Fruit fly (Drosophila melanogaster): Measurements from ENCODE around the gene YL-1.
A peak's percentile ranks its signal among the peaks of the same experiment; 100 is the strongest.

YL-1 gene

DNA sequence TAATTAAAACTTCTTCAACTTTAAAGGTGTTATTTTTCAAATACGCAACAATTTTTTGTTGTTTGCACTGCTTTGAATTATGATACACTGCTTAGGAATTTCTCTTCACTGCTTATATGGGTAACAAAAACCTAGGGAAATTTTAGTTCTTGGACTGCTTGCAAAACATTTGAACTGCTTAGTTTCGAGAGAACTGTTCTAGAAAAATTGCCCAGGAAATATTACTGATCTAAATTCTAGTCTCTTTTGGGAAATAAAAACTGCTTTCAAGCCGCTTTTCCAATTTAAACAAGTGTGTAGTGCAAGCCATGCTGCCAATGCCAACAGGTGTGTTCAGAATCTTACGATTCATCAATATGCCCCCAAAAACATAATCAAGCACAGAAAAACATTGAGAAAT is 5.8 kb upstream of the YL-1 start (continued):
- TF ChIP-seq caup (GFP tag; optimal IDR thresholded peaks at IDR 0.05; ENCODE audit: severe bottlenecking) (peak; percentile 23), tgo (GFP tag; IDR thresholded peaks at IDR 0.05) (no peak), Eip74EF (GFP tag; optimal IDR thresholded peaks at IDR 0.05) (peak in 1 of 2 experiments; percentile 92), eyg (GFP tag; optimal IDR thresholded peaks at IDR 0.05) (no peak), Usf (GFP tag; optimal IDR thresholded peaks at IDR 0.05) (no peak), CG8924 (tag; optimal IDR thresholded peaks at IDR 0.05) (no peak), CG10267 (tag; optimal IDR thresholded peaks at IDR 0.05) (peak; percentile 46), onecut (GFP tag; IDR thresholded peaks at IDR 0.05) (0 out of 2 replicates have a peak, but pooled peaks have one; percentile 18), stwl (tag; optimal IDR thresholded peaks at IDR 0.05) (peak; percentile 93), CG9817 (tag; optimal IDR thresholded peaks at IDR 0.05) (peak; percentile 42), CG3281 (GFP tag; optimal IDR thresholded peaks at IDR 0.05) (no peak), ci (GFP tag; IDR thresholded peaks at IDR 0.05) (peak; percentile 42; the same call in 1 of the 3 replicates), CG5245 (GFP tag; optimal IDR thresholded peaks at IDR 0.05) (no peak), CG10321 (GFP tag; IDR thresholded peaks at IDR 0.05) (no peak), Tbp (GFP tag; optimal IDR thresholded peaks at IDR 0.05) (no peak), CG10462 (GFP tag; optimal IDR thresholded peaks at IDR 0.05) (no peak), disco-r (GFP tag; optimal IDR thresholded peaks at IDR 0.05) (no peak), lmd (GFP tag; IDR thresholded peaks at IDR 0.05) (no peak), pzg (GFP tag; optimal IDR thresholded peaks at IDR 0.05) (peak; percentile 9), pita (GFP tag; optimal IDR thresholded peaks at IDR 0.05) (peak; percentile 49), CG18599 (GFP tag; optimal IDR thresholded peaks at IDR 0.05) (no peak), kah (GFP tag; optimal IDR thresholded peaks at IDR 0.05) (peak; percentile 74), CG11093 (GFP tag; IDR thresholded peaks at IDR 0.05) (no peak), TFAM (GFP tag; optimal IDR thresholded peaks at IDR 0.05) (no peak), CG12391 (tag; optimal IDR thresholded peaks at IDR 0.05) (peak; percentile 30), dm (GFP tag; optimal IDR thresholded peaks at IDR 0.05) (peak; percentile 4), CG17829 (tag; optimal IDR thresholded peaks at IDR 0.05) (peak; percentile 61), CG2116 (GFP tag; optimal IDR thresholded peaks at IDR 0.05) (no peak), Ptx1 (GFP tag; IDR thresholded peaks at IDR 0.05) (no peak)

DNA sequence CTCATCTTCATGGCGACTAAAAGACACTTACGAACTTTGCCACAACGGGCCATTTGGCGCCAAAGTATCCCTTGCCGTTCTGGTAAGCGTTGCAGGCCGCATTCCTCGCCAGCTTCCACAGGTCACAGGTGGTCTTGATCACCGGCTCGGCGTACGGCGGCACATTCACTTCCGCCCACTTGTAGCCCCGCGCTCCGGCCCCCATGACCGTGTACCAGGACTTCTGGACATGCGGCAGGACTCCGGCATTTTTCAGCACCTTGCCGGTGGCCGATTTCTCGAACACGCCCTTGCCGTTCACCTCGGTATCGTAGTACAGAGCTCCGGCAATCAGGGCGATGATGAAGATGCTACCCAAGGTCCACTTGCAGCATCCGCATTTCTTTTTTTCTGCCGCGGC is 4.3 kb upstream of the YL-1 start:
- TF ChIP-seq Bgb (GFP tag; IDR thresholded peaks at IDR 0.05; ENCODE audit: partially characterized antibody) = 0 out of 2 replicates have a peak, but pooled peaks have one; percentile 15
- no peak for TF ChIP-seq B-H2 (GFP tag; optimal IDR thresholded peaks at IDR 0.05)
- no peak for TF ChIP-seq emc (GFP tag; optimal IDR thresholded peaks at IDR 0.05)
- peak; percentile 68 for TF ChIP-seq sens (GFP tag)
- peak; percentile 58 for TF ChIP-seq Med (GFP tag)
- TF ChIP-seq HLH4C (GFP tag; IDR thresholded peaks at IDR 0.05; ENCODE audit: partially characterized antibody) = 0 out of 3 replicates have a peak, but pooled peaks have one; percentile 28

DNA sequence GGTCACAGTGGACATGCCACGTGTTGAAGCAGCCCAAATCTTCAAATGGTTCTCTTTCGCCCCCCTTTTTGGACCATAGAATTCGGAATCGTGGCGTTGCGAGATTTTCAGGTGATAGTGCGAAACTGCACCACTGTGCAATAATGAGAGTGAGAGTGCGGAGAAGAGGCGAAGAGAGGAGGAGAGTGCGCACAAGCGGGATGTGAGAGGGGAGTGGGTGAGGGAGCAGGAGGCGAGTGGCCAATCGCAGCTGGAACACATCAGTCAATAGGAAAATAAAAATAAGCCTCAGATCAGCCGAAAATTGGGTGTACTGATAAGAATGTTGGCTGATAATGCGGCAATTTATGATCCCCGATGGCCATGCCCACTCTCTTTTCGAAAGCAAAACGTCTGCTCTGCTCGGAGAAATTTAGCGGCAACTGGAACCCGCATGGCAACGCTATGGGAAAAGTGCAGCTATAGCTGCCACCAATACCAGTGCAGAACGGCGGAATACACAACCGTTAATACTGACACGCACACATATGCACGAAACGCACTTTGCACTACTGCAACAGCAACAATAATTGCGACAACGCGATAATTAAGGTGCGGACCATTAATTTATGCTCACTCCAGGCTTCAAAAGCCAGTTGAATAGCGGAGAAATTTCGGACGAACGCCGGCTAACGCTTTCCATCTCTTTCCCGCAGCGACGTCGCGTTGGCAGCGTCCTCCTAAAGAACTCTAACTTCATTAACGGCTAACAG is 2.8 kb upstream of the YL-1 start:
- TF ChIP-seq grau (tag; optimal IDR thresholded peaks at IDR 0.05) (peak; percentile 2), dati (GFP tag; IDR thresholded peaks at IDR 0.05) (no peak), CG11560 (tag; IDR thresholded peaks at IDR 0.05) (no peak), D (optimal IDR thresholded peaks at IDR 0.05) (no peak), D (GFP tag; optimal IDR thresholded peaks at IDR 0.05) (no peak), Max (GFP tag; optimal IDR thresholded peaks at IDR 0.05) (peak; percentile 13), fu2 (GFP tag; optimal IDR thresholded peaks at IDR 0.05) (no peak), CG11398 (GFP tag; optimal IDR thresholded peaks at IDR 0.05) (no peak), en (GFP tag; optimal IDR thresholded peaks at IDR 0.05) (no peak), slbo (GFP tag; IDR thresholded peaks at IDR 0.05) (no peak), HLHmδ (GFP tag; optimal IDR thresholded peaks at IDR 0.05) (peak; percentile 73), Atf-2 (GFP tag; optimal IDR thresholded peaks at IDR 0.05) (no peak), emc (GFP tag; optimal IDR thresholded peaks at IDR 0.05) (no peak), CG10274 (GFP tag; optimal IDR thresholded peaks at IDR 0.05) (no peak), MESR4 (GFP tag; optimal IDR thresholded peaks at IDR 0.05) (peak; percentile 70), Vsx1 (GFP tag; optimal IDR thresholded peaks at IDR 0.05) (no peak)
